Fruit fly (Drosophila melanogaster): ENCODE results near the gene CG10651.

DNA sequence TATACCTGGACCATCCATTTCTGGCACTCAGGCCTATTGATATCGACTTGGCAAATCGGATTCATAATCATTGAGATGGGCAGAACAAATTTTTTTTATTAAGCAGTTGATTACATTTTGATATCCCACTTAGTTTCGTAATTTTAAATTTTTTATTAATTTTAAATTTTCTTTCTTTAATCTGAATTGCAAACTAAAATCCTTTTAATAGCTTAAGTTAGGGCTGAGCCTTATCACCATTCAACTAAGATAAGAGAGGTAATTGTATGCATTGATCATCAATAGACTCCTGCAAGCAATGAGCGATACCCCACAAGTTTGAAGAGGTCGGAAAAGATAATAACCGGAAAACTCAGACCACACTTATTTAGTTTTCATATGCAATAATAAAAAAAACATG, 30.7 kb downstream of the CG10651 start, which contains the start of gene CG13970:
- TF ChIP-seq Myc (optimal IDR thresholded peaks at IDR 0.05) (no peak), fru (GFP tag; optimal IDR thresholded peaks at IDR 0.05) (no peak), OdsH (GFP tag; optimal IDR thresholded peaks at IDR 0.05) (no peak), h (GFP tag; optimal IDR thresholded peaks at IDR 0.05) (no peak), woc (GFP tag; optimal IDR thresholded peaks at IDR 0.05) (no peak), Mio (GFP tag; optimal IDR thresholded peaks at IDR 0.05) (no peak), pan (optimal IDR thresholded peaks at IDR 0.05) (no peak), usp (GFP tag; optimal IDR thresholded peaks at IDR 0.05) (no peak)
